Fruit fly (Drosophila melanogaster): ENCODE data around the gene CG8578.

- TF ChIP-seq CG11294 (GFP tag; IDR thresholded peaks at IDR 0.05) (no peak), CG6854 (GFP tag; optimal IDR thresholded peaks at IDR 0.05) (no peak), CG9139 (GFP tag; optimal IDR thresholded peaks at IDR 0.05) (no peak), CG6808 (GFP tag; optimal IDR thresholded peaks at IDR 0.05) (no peak), Sox102F (GFP tag; optimal IDR thresholded peaks at IDR 0.05) (no peak), Sox15 (GFP tag; optimal IDR thresholded peaks at IDR 0.05) (no peak), Sox14 (GFP tag; optimal IDR thresholded peaks at IDR 0.05) (no peak), Lpt (GFP tag; optimal IDR thresholded peaks at IDR 0.05) (no peak), Eip75B (GFP tag; optimal IDR thresholded peaks at IDR 0.05) (peak; percentile 16), Met (GFP tag; optimal IDR thresholded peaks at IDR 0.05) (no peak), fkh (GFP tag; optimal IDR thresholded peaks at IDR 0.05) (peak; percentile 59), CG10669 (GFP tag; optimal IDR thresholded peaks at IDR 0.05) (no peak)
Measured at dm6 chrX:15852815-15853542, 8.7 kb downstream of the CG8578 start, which contains the start of the genes UBL3 and CG15914.

All from whole organism, prepupa.